Worm (Caenorhabditis elegans): ENCODE results near the gene osta-2.

ce11 chrII:5734883-5735282, 27.4 kb downstream of the osta-2 start:
- no peak for TF ChIP-seq ceh-43 (GFP tag; optimal IDR thresholded peaks at IDR 0.05)
- no peak for TF ChIP-seq mep-1 (tag; optimal IDR thresholded peaks at IDR 0.05)
- TF ChIP-seq M03D4.4 (tag; optimal IDR thresholded peaks at IDR 0.05) = no peak
- TF ChIP-seq ztf-11 (tag; optimal IDR thresholded peaks at IDR 0.05) = no peak
- no peak for TF ChIP-seq mab-5 (tag; optimal IDR thresholded peaks at IDR 0.05)
- no peak for TF ChIP-seq nhr-28 (tag; optimal IDR thresholded peaks at IDR 0.05)
- TF ChIP-seq sem-2 (GFP tag; optimal IDR thresholded peaks at IDR 0.05) = no peak
- TF ChIP-seq nhr-237 (tag; optimal IDR thresholded peaks at IDR 0.05) = no peak
- no peak for TF ChIP-seq elt-3 (tag; optimal IDR thresholded peaks at IDR 0.05)
